Fruit fly (Drosophila melanogaster) whole organism, embryonic: Measurements from ENCODE around the gene bbg.

Source experiments
- Asciz ChIP-seq: fragments of 200-800 bp; sonication (Bioruptor generic); optimal IDR thresholded peaks from 2 replicates; lab custom pipeline; 2017; ENCODE audit warnings: missing biosample characterization, mild to moderate bottlenecking, missing genetic modification characterization, missing genetic modification reagents
- CG11247 ChIP-seq: fragments of 200-800 bp; sonication (Bioruptor generic); IDR thresholded peaks from 2 replicates; pipeline ENCODE4 v1.3.6; 2022; ENCODE audit warnings: missing biosample characterization, missing genetic modification characterization
- CG12236 ChIP-seq: fragments of 200-800 bp; sonication (Bioruptor generic); optimal IDR thresholded peaks from 2 replicates; lab custom pipeline; 2016; ENCODE audit warnings: missing biosample characterization, missing genetic modification characterization
- CG13287 ChIP-seq: fragments of 200-800 bp; sonication (Bioruptor generic); IDR thresholded peaks from 2 replicates; pipeline ENCODE4 v1.3.6; 2022; ENCODE audit warnings: missing biosample characterization, missing genetic modification characterization; ENCODE audit not compliant: partially characterized antibody
- CG14667 ChIP-seq: fragments of 200-800 bp; sonication (Bioruptor generic); IDR thresholded peaks from 2 replicates; pipeline ENCODE4 v1.3.6; 2022; ENCODE audit warnings: missing biosample characterization, missing genetic modification characterization
- CG14860 ChIP-seq: fragments of 200-800 bp; sonication (Bioruptor generic); IDR thresholded peaks from 3 replicates; pipeline ENCODE4 v1.3.6; 2022; ENCODE audit warnings: missing biosample characterization, missing genetic modification characterization; ENCODE audit not compliant: partially characterized antibody
- CG1529 ChIP-seq: fragments of 200-800 bp; sonication (Bioruptor generic); optimal IDR thresholded peaks from 3 replicates; lab custom pipeline; 2018; ENCODE audit warnings: missing biosample characterization, missing genetic modification characterization
- CG17829 ChIP-seq: fragments of 200-800 bp; optimal IDR thresholded peaks from 2 replicates; lab custom pipeline; 2019; ENCODE audit warnings: missing biosample characterization, mild to moderate bottlenecking, missing genetic modification characterization, moderate library complexity
- CG2129 ChIP-seq: fragments of 200-800 bp; sonication (Bioruptor generic); IDR thresholded peaks from 2 replicates; pipeline ENCODE4 v1.3.6; 2022; ENCODE audit warnings: missing biosample characterization, missing genetic modification characterization; ENCODE audit not compliant: partially characterized antibody
- CG2199 ChIP-seq: fragments of 200-800 bp; sonication (Bioruptor generic); IDR thresholded peaks from 3 replicates; pipeline ENCODE4 v1.3.6; 2022; ENCODE audit warnings: missing biosample characterization, missing genetic modification characterization
- CG2889 ChIP-seq: fragments of 200-800 bp; sonication (Bioruptor generic); IDR thresholded peaks from 3 replicates; pipeline ENCODE4 v1.3.6; 2022; ENCODE audit warnings: missing biosample characterization, missing genetic modification characterization
- CG3163 ChIP-seq: fragments of 200-800 bp; sonication (Bioruptor generic); optimal IDR thresholded peaks from 3 replicates; lab custom pipeline; 2016; ENCODE audit warnings: missing biosample characterization, missing genetic modification characterization
- CG34422 ChIP-seq: fragments of 200-800 bp; sonication (Bioruptor generic); IDR thresholded peaks from 3 replicates; pipeline ENCODE4 v1.3.6; 2022; ENCODE audit warnings: missing biosample characterization, missing genetic modification characterization
- CG5953 ChIP-seq: fragments of 200-800 bp; sonication (Bioruptor generic); IDR thresholded peaks from 2 replicates; pipeline ENCODE4 v1.3.6; 2022; ENCODE audit warnings: missing biosample characterization, missing genetic modification characterization
- CG6791 ChIP-seq: fragments of 200-800 bp; sonication (Bioruptor generic); IDR thresholded peaks from 3 replicates; pipeline ENCODE4 v1.3.6; 2022; ENCODE audit warnings: missing biosample characterization, missing genetic modification characterization; ENCODE audit not compliant: partially characterized antibody
- CG7839 ChIP-seq: fragments of 200-800 bp; sonication (Bioruptor generic); optimal IDR thresholded peaks from 3 replicates; lab custom pipeline; 2018; ENCODE audit warnings: missing biosample characterization, mild to moderate bottlenecking, missing genetic modification characterization, moderate library complexity
- CG8281 ChIP-seq: fragments of 200-800 bp; sonication (Bioruptor generic); optimal IDR thresholded peaks from 2 replicates; lab custom pipeline; 2018; ENCODE audit warnings: missing biosample characterization, mild to moderate bottlenecking, missing genetic modification characterization, moderate library complexity
- CG9876 ChIP-seq: fragments of 200-800 bp; sonication (Bioruptor generic); optimal IDR thresholded peaks from 2 replicates; lab custom pipeline; 2016; ENCODE audit warnings: missing biosample characterization, missing genetic modification characterization
- Dbx ChIP-seq: fragments of 200-800 bp; sonication (Bioruptor generic); IDR thresholded peaks from 3 replicates; pipeline ENCODE4 v1.3.6; 2022; ENCODE audit warnings: missing biosample characterization, missing genetic modification characterization
- Dek ChIP-seq: fragments of 200-800 bp; sonication (Bioruptor generic); optimal IDR thresholded peaks from 3 replicates; lab custom pipeline; 2019; ENCODE audit warnings: missing biosample characterization, mild to moderate bottlenecking, missing genetic modification characterization, moderate library complexity
- Dip3 ChIP-seq: fragments of 200-800 bp; sonication (Bioruptor generic); optimal IDR thresholded peaks from 3 replicates; lab custom pipeline; 2016; ENCODE audit warnings: missing biosample characterization, missing genetic modification characterization
- E2f1 ChIP-seq: fragments of 200-800 bp; sonication (Bioruptor generic); IDR thresholded peaks from 2 replicates; pipeline ENCODE4 v1.3.6; 2022; ENCODE audit warnings: missing biosample characterization, missing genetic modification characterization
- ERR ChIP-seq: fragments of 200-800 bp; sonication (Bioruptor generic); optimal IDR thresholded peaks from 2 replicates; lab custom pipeline; 2016; ENCODE audit warnings: missing biosample characterization, missing genetic modification characterization
- GATAe ChIP-seq: fragments of 200-800 bp; sonication (Bioruptor generic); conservative IDR thresholded peaks from 2 replicates; pipeline ENCODE4 v1.3.6; 2022; ENCODE audit warnings: missing biosample characterization, missing genetic modification characterization
- Gug ChIP-seq: fragments of 200-800 bp; sonication (Bioruptor generic); IDR thresholded peaks from 4 replicates; pipeline ENCODE4 v1.3.6; 2022; ENCODE audit warnings: missing biosample characterization, missing genetic modification characterization
- HLH3B ChIP-seq: fragments of 200-800 bp; sonication (Bioruptor generic); IDR thresholded peaks from 2 replicates; pipeline ENCODE4 v1.3.6; 2022; ENCODE audit warnings: missing biosample characterization, missing genetic modification characterization
- Hmx ChIP-seq: fragments of 200-800 bp; sonication (Bioruptor generic); optimal IDR thresholded peaks from 2 replicates; lab custom pipeline; 2016; ENCODE audit warnings: missing biosample characterization, missing genetic modification characterization
- NFAT ChIP-seq: fragments of 200-800 bp; sonication (Bioruptor generic); IDR thresholded peaks from 2 replicates; pipeline ENCODE4 v1.3.6; 2022; ENCODE audit warnings: missing biosample characterization, missing genetic modification characterization
- Neu2 ChIP-seq: fragments of 200-800 bp; sonication (Bioruptor generic); optimal IDR thresholded peaks from 3 replicates; lab custom pipeline; 2016; ENCODE audit warnings: missing biosample characterization, missing genetic modification characterization, borderline replicate concordance
- Pdp1 ChIP-seq, 2 experiments: fragments of 200-800 bp; sonication (Bioruptor generic); optimal IDR thresholded peaks; 3 replicates each; lab custom pipeline; 2016; ENCODE audit warnings: missing biosample characterization in 2 of 2, missing genetic modification characterization in 2 of 2, mild to moderate bottlenecking in 1 of 2, moderate library complexity in 1 of 2
- Spps ChIP-seq: fragments of 200-800 bp; sonication (Bioruptor generic); optimal IDR thresholded peaks from 2 replicates; lab custom pipeline; 2018; ENCODE audit warnings: missing biosample characterization, mild to moderate bottlenecking, missing genetic modification characterization
- abd-A ChIP-seq: fragments of 200-800 bp; sonication (Bioruptor generic); optimal IDR thresholded peaks from 3 replicates; lab custom pipeline; 2019; ENCODE audit warnings: missing biosample characterization, mild to moderate bottlenecking, missing genetic modification characterization, moderate library complexity
- ase ChIP-seq: fragments of 200-800 bp; sonication (Bioruptor generic); IDR thresholded peaks from 3 replicates; pipeline ENCODE4 v1.3.6; 2022; ENCODE audit warnings: missing biosample characterization, missing genetic modification characterization
- ash1 ChIP-seq: fragments of 200-800 bp; sonication (Bioruptor generic); optimal IDR thresholded peaks from 2 replicates; lab custom pipeline; 2018; ENCODE audit warnings: missing biosample characterization, mild to moderate bottlenecking, missing genetic modification characterization
- cg ChIP-seq: fragments of 200-800 bp; sonication (Bioruptor generic); optimal IDR thresholded peaks from 3 replicates; lab custom pipeline; 2019; ENCODE audit warnings: missing biosample characterization, mild to moderate bottlenecking, missing genetic modification characterization, moderate library complexity
- danr ChIP-seq: fragments of 200-800 bp; sonication (Bioruptor generic); IDR thresholded peaks from 2 replicates; pipeline ENCODE4 v1.3.6; 2022; ENCODE audit warnings: missing biosample characterization, missing genetic modification characterization
- emc ChIP-seq: fragments of 200-800 bp; sonication (Bioruptor generic); optimal IDR thresholded peaks from 2 replicates; lab custom pipeline; 2016; ENCODE audit warnings: missing biosample characterization, missing genetic modification characterization
- ftz-f1 ChIP-seq: fragments of 200-800 bp; sonication (Bioruptor generic); optimal IDR thresholded peaks from 2 replicates; lab custom pipeline; 2016; ENCODE audit warnings: missing biosample characterization, missing genetic modification characterization
- gfzf ChIP-seq: fragments of 200-800 bp; sonication (Bioruptor generic); optimal IDR thresholded peaks from 2 replicates; lab custom pipeline; 2016; ENCODE audit warnings: missing biosample characterization, mild to moderate bottlenecking, missing genetic modification characterization, moderate library complexity
- nom ChIP-seq: fragments of 200-800 bp; sonication (Bioruptor generic); optimal IDR thresholded peaks from 2 replicates; lab custom pipeline; 2017; ENCODE audit warnings: missing biosample characterization, missing genetic modification characterization, mild to moderate bottlenecking, moderate library complexity, missing genetic modification reagents
- oc ChIP-seq: fragments of 200-800 bp; sonication (Bioruptor generic); optimal IDR thresholded peaks from 2 replicates; lab custom pipeline; 2018; ENCODE audit warnings: missing biosample characterization, mild to moderate bottlenecking, missing genetic modification characterization, moderate library complexity
- pita ChIP-seq: fragments of 200-800 bp; sonication (Bioruptor generic); optimal IDR thresholded peaks from 2 replicates; lab custom pipeline; 2017; ENCODE audit warnings: missing biosample characterization, mild to moderate bottlenecking, missing genetic modification characterization
- ranshi ChIP-seq: fragments of 200-800 bp; sonication (Bioruptor generic); IDR thresholded peaks from 2 replicates; pipeline ENCODE4 v1.3.6; 2022; ENCODE audit warnings: missing biosample characterization, missing genetic modification characterization
- ro ChIP-seq: fragments of 200-800 bp; sonication (Bioruptor generic); IDR thresholded peaks from 2 replicates; pipeline ENCODE4 v1.3.6; 2022; ENCODE audit warnings: missing biosample characterization, missing genetic modification characterization
- slou ChIP-seq: fragments of 200-800 bp; sonication (Bioruptor generic); optimal IDR thresholded peaks from 3 replicates; lab custom pipeline; 2016; ENCODE audit warnings: missing biosample characterization, missing genetic modification characterization
- tgo ChIP-seq: fragments of 200-800 bp; sonication (Bioruptor generic); IDR thresholded peaks from 3 replicates; pipeline ENCODE4 v1.3.6; 2022; ENCODE audit warnings: missing biosample characterization, missing genetic modification characterization
- toy ChIP-seq: fragments of 200-800 bp; sonication (Bioruptor generic); IDR thresholded peaks from 2 replicates; pipeline ENCODE4 v1.3.6; 2022; ENCODE audit warnings: missing biosample characterization, missing genetic modification characterization
- wdn ChIP-seq: fragments of 200-800 bp; sonication (Bioruptor generic); IDR thresholded peaks from 2 replicates; pipeline ENCODE4 v1.3.6; 2022; ENCODE audit warnings: missing biosample characterization, missing genetic modification characterization
- zfh2 ChIP-seq: fragments of 200-800 bp; sonication (Bioruptor generic); optimal IDR thresholded peaks from 2 replicates; lab custom pipeline; 2016; ENCODE audit warnings: missing biosample characterization, missing genetic modification characterization

bbg gene

dm6 chr3L:14544987-14545943 is 9.2 kb upstream of the bbg start (continued):
- TF ChIP-seq Dip3 (GFP tag; lab: Kevin White, UChicago) (no peak), CG12236 (no peak), ERR (no peak), slou (GFP tag; lab: Kevin White, UChicago) (no peak), Spps (tag; lab: Kevin White, UChicago) (no peak), CG5953 (GFP tag; lab: Robert Waterston, UW) (no peak), wdn (GFP tag; lab: Robert Waterston, UW) (no peak), Dbx (GFP tag; lab: Robert Waterston, UW) (no peak), CG2129 (GFP tag; lab: Robert Waterston, UW) (no peak), ro (GFP tag; lab: Robert Waterston, UW) (no peak), Pdp1 (GFP tag; optimal IDR thresholded peaks at IDR 0.05; lab: Kevin White, UChicago) (peak; percentile 11 to 32), danr (GFP tag; lab: Robert Waterston, UW) (no peak), ash1 (GFP tag; lab: Kevin White, UChicago) (no peak), Hmx (no peak), CG14860 (GFP tag; lab: Robert Waterston, UW) (no peak), Gug (GFP tag; lab: Robert Waterston, UW) (no peak; the same call in 3 of the 4 replicates), CG7839 (tag; lab: Kevin White, UChicago) (peak; percentile 73), ftz-f1 (GFP tag; lab: Kevin White, UChicago) (peak; percentile 17), Asciz (GFP tag; lab: Kevin White, UChicago) (peak; percentile 56), CG8281 (tag; lab: Kevin White, UChicago) (peak; percentile 53), Neu2 (GFP tag; lab: Kevin White, UChicago) (no peak), toy (GFP tag; lab: Robert Waterston, UW) (no peak), cg (GFP tag; lab: Kevin White, UChicago) (no peak), E2f1 (GFP tag; lab: Robert Waterston, UW) (0 out of 2 replicates have a peak, but pooled peaks have one; percentile 17), abd-A (tag; lab: Kevin White, UChicago) (peak; percentile 19), HLH3B (0 out of 2 replicates have a peak, but pooled peaks have one; percentile 25), CG13287 (no peak), GATAe (GFP tag; lab: Robert Waterston, UW) (no peak), CG2889 (GFP tag; lab: Robert Waterston, UW) (no peak), zfh2 (GFP tag; lab: Kevin White, UChicago) (no peak), NFAT (no peak), ranshi (GFP tag; lab: Robert Waterston, UW) (0 out of 2 replicates have a peak, but pooled peaks have one; percentile 43), CG3163 (GFP tag; lab: Kevin White, UChicago) (peak; percentile 6), nom (GFP tag; lab: Kevin White, UChicago) (no peak), CG2199 (GFP tag; lab: Robert Waterston, UW) (peak; percentile 64; the same call in 1 of the 3 replicates), Dek (tag; lab: Kevin White, UChicago) (no peak), CG11247 (no peak), CG34422 (no peak), CG9876 (no peak), CG6791 (no peak), emc (no peak), oc (tag; lab: Kevin White, UChicago) (no peak), pita (GFP tag; lab: Kevin White, UChicago) (no peak), CG17829 (peak; percentile 63), tgo (GFP tag; lab: Robert Waterston, UW) (peak; percentile 35; the same call in 2 of the 3 replicates), CG14667 (GFP tag; lab: Robert Waterston, UW) (no peak), gfzf (GFP tag; lab: Kevin White, UChicago) (no peak), CG1529 (GFP tag; lab: Kevin White, UChicago) (peak; percentile 28), ase (GFP tag; lab: Robert Waterston, UW) (no peak)
